Fruit fly (Drosophila melanogaster) whole organism, embryonic: ENCODE results near the gene CG6066.

Source experiments
- Atf3 ChIP-seq: fragments of 200-800 bp; sonication (Bioruptor generic); optimal IDR thresholded peaks from 3 replicates; lab custom pipeline; 2016; ENCODE audit warnings: missing biosample characterization, missing genetic modification characterization
- BEAF-32 ChIP-seq: fragments of 200-800 bp; sonication (Bioruptor generic); optimal IDR thresholded peaks from 3 replicates; lab custom pipeline; 2017; ENCODE audit warnings: missing biosample characterization, missing genetic modification characterization, mild to moderate bottlenecking, moderate library complexity, missing genetic modification reagents
- Blimp-1 ChIP-seq: fragments of 200-800 bp; sonication (Bioruptor generic); optimal IDR thresholded peaks from 3 replicates; lab custom pipeline; 2018; ENCODE audit warnings: missing biosample characterization, missing genetic modification characterization, mild to moderate bottlenecking, moderate library complexity, missing genetic modification reagents
- Bteb2 ChIP-seq: fragments of 200-800 bp; sonication (Bioruptor generic); optimal IDR thresholded peaks from 2 replicates; lab custom pipeline; 2016; ENCODE audit warnings: missing biosample characterization, missing genetic modification characterization
- CG10267 ChIP-seq: fragments of 200-800 bp; sonication (Bioruptor generic); optimal IDR thresholded peaks from 2 replicates; lab custom pipeline; 2018; ENCODE audit warnings: missing biosample characterization, mild to moderate bottlenecking, missing genetic modification characterization, moderate library complexity
- CG10565 ChIP-seq: fragments of 200-800 bp; sonication (Bioruptor generic); optimal IDR thresholded peaks from 3 replicates; lab custom pipeline; 2016; ENCODE audit warnings: missing biosample characterization, mild to moderate bottlenecking, missing genetic modification characterization
- CG10979 ChIP-seq: fragments of 200-800 bp; sonication (Bioruptor generic); optimal IDR thresholded peaks from 2 replicates; lab custom pipeline; 2018; ENCODE audit warnings: missing biosample characterization, mild to moderate bottlenecking, missing genetic modification characterization, moderate library complexity
- CG11560 ChIP-seq: fragments of 200-800 bp; sonication (Bioruptor generic); IDR thresholded peaks from 3 replicates; pipeline ENCODE4 v1.3.6; 2022; ENCODE audit warnings: missing biosample characterization, missing genetic modification characterization
- CG12744 ChIP-seq: fragments of 200-800 bp; sonication (Bioruptor generic); optimal IDR thresholded peaks from 2 replicates; lab custom pipeline; 2016; ENCODE audit warnings: missing biosample characterization, missing genetic modification characterization
- CG14441 ChIP-seq: fragments of 200-800 bp; sonication (Bioruptor generic); IDR thresholded peaks from 2 replicates; pipeline ENCODE4 v1.3.6; 2022; ENCODE audit warnings: missing biosample characterization, missing genetic modification characterization
- CG14710 ChIP-seq: fragments of 200-800 bp; sonication (Bioruptor generic); optimal IDR thresholded peaks from 3 replicates; lab custom pipeline; 2019; ENCODE audit warnings: missing biosample characterization, mild to moderate bottlenecking, missing genetic modification characterization, moderate library complexity
- CG1603 ChIP-seq: fragments of 200-800 bp; sonication (Bioruptor generic); optimal IDR thresholded peaks from 2 replicates; lab custom pipeline; 2019; ENCODE audit warnings: missing biosample characterization, mild to moderate bottlenecking, missing genetic modification characterization, moderate library complexity
- CG17802 ChIP-seq: fragments of 200-800 bp; sonication (Bioruptor generic); optimal IDR thresholded peaks from 2 replicates; lab custom pipeline; 2018; ENCODE audit warnings: missing biosample characterization, mild to moderate bottlenecking, missing genetic modification characterization, moderate library complexity
- CG18476 ChIP-seq: fragments of 200-800 bp; sonication (Bioruptor generic); optimal IDR thresholded peaks from 2 replicates; lab custom pipeline; 2016; ENCODE audit warnings: missing biosample characterization, mild to moderate bottlenecking, missing genetic modification characterization
- CG2120 ChIP-seq: fragments of 200-800 bp; sonication (Bioruptor generic); optimal IDR thresholded peaks from 3 replicates; lab custom pipeline; 2016; ENCODE audit warnings: missing biosample characterization, missing genetic modification characterization
- CG2678 ChIP-seq: fragments of 200-800 bp; sonication (Bioruptor generic); optimal IDR thresholded peaks from 3 replicates; lab custom pipeline; 2019; ENCODE audit warnings: missing biosample characterization, mild to moderate bottlenecking, missing genetic modification characterization, moderate library complexity
- CG2712 ChIP-seq: fragments of 200-800 bp; optimal IDR thresholded peaks from 3 replicates; lab custom pipeline; 2019; ENCODE audit warnings: missing biosample characterization, mild to moderate bottlenecking, missing genetic modification characterization, moderate library complexity
- CG3065 ChIP-seq: fragments of 200-800 bp; sonication (Bioruptor generic); optimal IDR thresholded peaks from 2 replicates; lab custom pipeline; 2016; ENCODE audit warnings: missing biosample characterization, missing genetic modification characterization
- CG3281 ChIP-seq: fragments of 200-800 bp; sonication (Bioruptor generic); optimal IDR thresholded peaks from 3 replicates; lab custom pipeline; 2017; ENCODE audit warnings: missing biosample characterization, mild to moderate bottlenecking, missing genetic modification characterization
- CG3726 ChIP-seq: fragments of 200-800 bp; sonication (Bioruptor generic); IDR thresholded peaks from 3 replicates; pipeline ENCODE4, ENCODE4 v1.3.6; 2022; ENCODE audit warnings: missing biosample characterization, missing genetic modification characterization
- CG43689 ChIP-seq: fragments of 200-800 bp; sonication (Bioruptor generic); IDR thresholded peaks from 2 replicates; pipeline ENCODE4 v1.3.6; 2022; ENCODE audit warnings: missing biosample characterization, missing genetic modification characterization
- CG4404 ChIP-seq: fragments of 200-800 bp; sonication (Bioruptor generic); IDR thresholded peaks from 2 replicates; pipeline ENCODE4 v1.3.6; 2022; ENCODE audit warnings: missing biosample characterization, missing genetic modification characterization
- CG4424 ChIP-seq: fragments of 200-800 bp; sonication (Bioruptor generic); optimal IDR thresholded peaks from 3 replicates; lab custom pipeline; 2016; ENCODE audit warnings: missing biosample characterization, missing genetic modification characterization
- CG7839 ChIP-seq: fragments of 200-800 bp; sonication (Bioruptor generic); optimal IDR thresholded peaks from 3 replicates; lab custom pipeline; 2018; ENCODE audit warnings: missing biosample characterization, mild to moderate bottlenecking, missing genetic modification characterization, moderate library complexity
- CkIIα-i1 ChIP-seq: fragments of 200-800 bp; sonication (Bioruptor generic); IDR thresholded peaks from 2 replicates; pipeline ENCODE4 v1.3.6; 2022; ENCODE audit warnings: missing biosample characterization, missing genetic modification characterization
- E2f1 ChIP-seq: fragments of 200-800 bp; sonication (Bioruptor generic); IDR thresholded peaks from 2 replicates; pipeline ENCODE4 v1.3.6; 2022; ENCODE audit warnings: missing biosample characterization, missing genetic modification characterization
- HLH4C ChIP-seq: fragments of 200-800 bp; sonication (Bioruptor generic); IDR thresholded peaks from 3 replicates; pipeline ENCODE4 v1.3.6; 2022; ENCODE audit warnings: missing biosample characterization, missing genetic modification characterization; ENCODE audit not compliant: partially characterized antibody
- Max ChIP-seq: fragments of 200-800 bp; sonication (Bioruptor generic); optimal IDR thresholded peaks from 2 replicates; lab custom pipeline; 2016; ENCODE audit warnings: missing biosample characterization, mild to moderate bottlenecking, missing genetic modification characterization
- Mrtf ChIP-seq: fragments of 200-800 bp; sonication (Bioruptor generic); IDR thresholded peaks from 3 replicates; pipeline ENCODE4 v1.3.6; 2022; ENCODE audit warnings: missing biosample characterization, missing genetic modification characterization
- Optix ChIP-seq: fragments of 200-800 bp; sonication (Bioruptor generic); IDR thresholded peaks from 3 replicates; pipeline ENCODE4 v1.3.6; 2022; ENCODE audit warnings: missing biosample characterization, missing genetic modification characterization
- Spps ChIP-seq: fragments of 200-800 bp; sonication (Bioruptor generic); optimal IDR thresholded peaks from 2 replicates; lab custom pipeline; 2018; ENCODE audit warnings: missing biosample characterization, mild to moderate bottlenecking, missing genetic modification characterization
- Taf1 ChIP-seq: fragments of 200-800 bp; sonication (Bioruptor generic); IDR thresholded peaks from 2 replicates; pipeline ENCODE4 v1.3.6; 2022; ENCODE audit warnings: missing biosample characterization, missing genetic modification characterization
- Trl ChIP-seq, 3 experiments: fragments of >200 bp in 2 of 3; fragments of 200-800 bp in 1 of 3; sonication (Bioruptor generic) in 1 of 3; optimal IDR thresholded peaks; 2 replicates in 1 of 3; 3 replicates in 2 of 3; lab custom pipeline; 2016 to 2017; ENCODE audit warnings: missing biosample characterization in 1 of 3, missing genetic modification characterization in 1 of 3
- Vsx1 ChIP-seq: fragments of 200-800 bp; sonication (Bioruptor generic); optimal IDR thresholded peaks from 2 replicates; lab custom pipeline; 2017; ENCODE audit warnings: missing biosample characterization, mild to moderate bottlenecking, missing genetic modification characterization, missing genetic modification reagents
- ac ChIP-seq: fragments of 200-800 bp; sonication (Bioruptor generic); optimal IDR thresholded peaks from 3 replicates; lab custom pipeline; 2017; ENCODE audit warnings: missing biosample characterization, mild to moderate bottlenecking, missing genetic modification characterization
- bab2 ChIP-seq: fragments of 200-800 bp; sonication (Bioruptor generic); optimal IDR thresholded peaks from 2 replicates; lab custom pipeline; 2016; ENCODE audit warnings: missing biosample characterization, missing genetic modification characterization
- dm ChIP-seq: fragments of 200-800 bp; sonication (Bioruptor generic); optimal IDR thresholded peaks from 3 replicates; lab custom pipeline; 2016; ENCODE audit warnings: missing biosample characterization, missing genetic modification characterization
- dysf ChIP-seq: fragments of 200-800 bp; sonication (Bioruptor generic); IDR thresholded peaks from 3 replicates; pipeline ENCODE4 v1.3.6; 2022; ENCODE audit warnings: missing biosample characterization, missing genetic modification characterization
- emc ChIP-seq: fragments of 200-800 bp; sonication (Bioruptor generic); optimal IDR thresholded peaks from 2 replicates; lab custom pipeline; 2016; ENCODE audit warnings: missing biosample characterization, missing genetic modification characterization
- fu2 ChIP-seq: fragments of 200-800 bp; sonication (Bioruptor generic); optimal IDR thresholded peaks from 2 replicates; lab custom pipeline; 2016; ENCODE audit warnings: missing biosample characterization, missing genetic modification characterization
- lbe ChIP-seq: fragments of 200-800 bp; sonication (Bioruptor generic); optimal IDR thresholded peaks from 2 replicates; lab custom pipeline; 2016; ENCODE audit warnings: missing biosample characterization, mild to moderate bottlenecking, missing genetic modification characterization
- nerfin-1 ChIP-seq: fragments of 200-800 bp; sonication (Bioruptor generic); optimal IDR thresholded peaks from 3 replicates; lab custom pipeline; 2019; ENCODE audit warnings: missing biosample characterization, mild to moderate bottlenecking, missing genetic modification characterization, moderate library complexity
- pb ChIP-seq: fragments of 200-800 bp; sonication (Bioruptor generic); optimal IDR thresholded peaks from 3 replicates; lab custom pipeline; 2016; ENCODE audit warnings: missing biosample characterization, missing genetic modification characterization
- slou ChIP-seq: fragments of 200-800 bp; sonication (Bioruptor generic); optimal IDR thresholded peaks from 3 replicates; lab custom pipeline; 2016; ENCODE audit warnings: missing biosample characterization, missing genetic modification characterization
- stwl ChIP-seq: fragments of 200-800 bp; sonication (Bioruptor generic); optimal IDR thresholded peaks from 3 replicates; lab custom pipeline; 2018; ENCODE audit warnings: missing biosample characterization, mild to moderate bottlenecking, missing genetic modification characterization, moderate library complexity
- tll ChIP-seq, 2 experiments: fragments of 200-800 bp in 1 of 2; fragments of >200 bp in 1 of 2; sonication (Bioruptor generic) in 1 of 2; optimal IDR thresholded peaks; 2 replicates each; lab custom pipeline; 2017 to 2019; ENCODE audit warnings: missing biosample characterization in 2 of 2, missing genetic modification characterization in 2 of 2, mild to moderate bottlenecking in 1 of 2, moderate library complexity in 1 of 2
- unpg ChIP-seq: fragments of 200-800 bp; sonication (Bioruptor generic); optimal IDR thresholded peaks from 3 replicates; lab custom pipeline; 2018; ENCODE audit warnings: missing biosample characterization, mild to moderate bottlenecking, missing genetic modification characterization, moderate library complexity
- zen ChIP-seq: fragments of 200-800 bp; sonication (Bioruptor generic); optimal IDR thresholded peaks from 3 replicates; lab custom pipeline; 2018; ENCODE audit warnings: missing biosample characterization, mild to moderate bottlenecking, missing genetic modification characterization, moderate library complexity

The CG6066 gene

DNA sequence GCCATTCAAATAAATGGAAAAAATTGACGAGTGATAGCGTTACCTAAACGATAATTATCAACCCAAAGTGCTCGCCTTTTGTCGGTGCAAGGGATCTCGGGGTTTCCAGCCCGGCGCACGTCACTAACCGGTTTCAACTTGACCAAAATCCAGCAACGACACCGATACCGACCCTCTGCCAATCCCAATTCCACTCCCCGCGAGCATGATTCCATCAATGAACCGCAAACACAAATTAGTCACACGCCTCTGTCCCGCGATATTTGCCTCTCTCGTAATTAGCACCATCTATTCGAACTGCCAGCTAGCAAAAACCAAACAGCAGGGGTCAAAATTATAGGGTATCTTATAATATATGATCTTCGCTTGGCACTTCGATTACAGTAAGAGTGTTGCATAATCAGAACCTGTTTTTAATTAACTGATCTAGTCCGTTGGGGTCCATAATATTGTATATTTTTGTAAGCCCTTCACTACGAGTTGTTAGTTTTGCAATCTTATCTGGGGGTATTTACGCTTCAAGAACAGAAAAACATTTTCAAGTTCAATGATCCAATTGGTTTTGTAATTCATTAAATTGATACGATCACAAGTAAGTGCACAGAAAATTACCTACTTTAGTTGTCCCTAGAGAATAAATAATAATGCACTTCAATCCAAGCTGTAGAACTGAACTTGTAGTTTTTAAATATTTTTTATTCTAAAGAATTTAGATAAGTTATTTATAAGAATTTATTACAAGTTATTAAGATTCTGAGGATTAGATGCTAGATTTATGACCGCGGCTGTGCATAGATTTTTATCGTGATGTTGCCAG is 36.8 kb upstream of the CG6066 start (continued):
- TF ChIP-seq pb (GFP tag; lab: Kevin White, UChicago) (no peak), E2f1 (GFP tag; lab: Robert Waterston, UW) (no peak), slou (no peak), lbe (no peak), CG14710 (tag; lab: Kevin White, UChicago) (peak; percentile 39), CkIIα-i1 (no peak), CG4404 (GFP tag; lab: Robert Waterston, UW) (no peak), CG2712 (tag; lab: Kevin White, UChicago) (peak; percentile 48), bab2 (GFP tag; lab: Kevin White, UChicago) (peak; percentile 26), CG12744 (GFP tag; lab: Kevin White, UChicago) (no peak), dysf (GFP tag; lab: Robert Waterston, UW) (peak; percentile 59; the same call in 2 of the 3 replicates), CG3065 (GFP tag; lab: Kevin White, UChicago) (no peak), ac (GFP tag; lab: Kevin White, UChicago) (no peak), Atf3 (GFP tag; lab: Kevin White, UChicago) (no peak), CG10979 (tag; lab: Kevin White, UChicago) (peak; percentile 12), CG17802 (no peak), Mrtf (GFP tag; lab: Robert Waterston, UW) (0 out of 3 replicates have a peak, but pooled peaks have one; percentile 7), Vsx1 (GFP tag; lab: Kevin White, UChicago) (peak; percentile 82), zen (no peak), Max (GFP tag; lab: Kevin White, UChicago) (no peak), CG7839 (tag; lab: Kevin White, UChicago) (peak; percentile 65), CG4424 (GFP tag; lab: Kevin White, UChicago) (peak; percentile 20), fu2 (GFP tag; lab: Kevin White, UChicago) (no peak), unpg (GFP tag; lab: Kevin White, UChicago) (peak; percentile 50), CG10267 (tag; lab: Kevin White, UChicago) (peak; percentile 28), Optix (GFP tag; lab: Robert Waterston, UW) (no peak), Blimp-1 (GFP tag; lab: Kevin White, UChicago) (peak; percentile 12), dm (GFP tag; lab: Kevin White, UChicago) (no peak), CG2120 (GFP tag; lab: Kevin White, UChicago) (peak; percentile 69), CG10565 (GFP tag; lab: Kevin White, UChicago) (no peak), stwl (tag; lab: Kevin White, UChicago) (no peak), CG11560 (tag; lab: Robert Waterston, UW) (no peak), HLH4C (GFP tag; lab: Robert Waterston, UW) (no peak), CG3726 (GFP tag; lab: Robert Waterston, UW) (no peak), Spps (tag; lab: Kevin White, UChicago) (peak; percentile 17), BEAF-32 (no peak), CG14441 (0 out of 2 replicates have a peak, but pooled peaks have one; percentile 6), CG43689 (no peak), Bteb2 (GFP tag; lab: Kevin White, UChicago) (no peak), Trl (optimal IDR thresholded peaks at IDR 0.05; lab: Kevin White, UChicago) (no peak), Trl (GFP tag; optimal IDR thresholded peaks at IDR 0.05; lab: Kevin White, UChicago) (no peak), tll (GFP tag; optimal IDR thresholded peaks at IDR 0.05; lab: Kevin White, UChicago) (no peak), CG18476 (no peak), CG3281 (GFP tag; lab: Kevin White, UChicago) (peak; percentile 85), CG2678 (tag; lab: Kevin White, UChicago) (peak; percentile 65), emc (no peak), CG1603 (no peak), Taf1 (no peak), nerfin-1 (tag; lab: Kevin White, UChicago) (no peak)
